Fruit fly (Drosophila melanogaster): ENCODE measurements around the gene dsh.
A peak's percentile ranks its signal among the peaks of the same experiment; 100 is the strongest.

The dsh gene

dm6 chrX:11372764-11373712 is 17.4 kb downstream of the dsh start (continued):
- TF ChIP-seq CG17802 (tag; optimal IDR thresholded peaks at IDR 0.05) = no peak
- no peak for TF ChIP-seq CG42726 (GFP tag; IDR thresholded peaks at IDR 0.05; ENCODE audit: partially characterized antibody)
- no peak for TF ChIP-seq run (tag; optimal IDR thresholded peaks at IDR 0.05)
- no peak for TF ChIP-seq CG9609 (GFP tag; optimal IDR thresholded peaks at IDR 0.05)
- no peak for TF ChIP-seq org-1 (GFP tag; optimal IDR thresholded peaks at IDR 0.05)
- no peak for TF ChIP-seq Hr39 (optimal IDR thresholded peaks at IDR 0.05)
- peak; percentile 30; the same call in 1 of the 2 replicates for TF ChIP-seq esg (GFP tag; conservative IDR thresholded peaks at IDR 0.05)
- TF ChIP-seq CG2678 (tag; optimal IDR thresholded peaks at IDR 0.05) = peak; percentile 3
- TF ChIP-seq CG1647 (GFP tag; optimal IDR thresholded peaks at IDR 0.05) = no peak
- TF ChIP-seq CG12942 (GFP tag; optimal IDR thresholded peaks at IDR 0.05) = no peak
- TF ChIP-seq oc (tag; optimal IDR thresholded peaks at IDR 0.05) = no peak
- TF ChIP-seq D (optimal IDR thresholded peaks at IDR 0.05) = no peak
- no peak for TF ChIP-seq D (GFP tag; optimal IDR thresholded peaks at IDR 0.05)
- TF ChIP-seq prd (optimal IDR thresholded peaks at IDR 0.05) = no peak
- TF ChIP-seq prd (GFP tag; IDR thresholded peaks at IDR 0.05) = no peak
- TF ChIP-seq chif (GFP tag; optimal IDR thresholded peaks at IDR 0.05) = no peak
- TF ChIP-seq CG8765 (GFP tag; IDR thresholded peaks at IDR 0.05) = no peak
- TF ChIP-seq E2f2 (GFP tag; IDR thresholded peaks at IDR 0.05) = no peak
- TF ChIP-seq Atf-2 (GFP tag; optimal IDR thresholded peaks at IDR 0.05) = no peak
- TF ChIP-seq CG9437 (GFP tag; optimal IDR thresholded peaks at IDR 0.05) = no peak
- no peak for TF ChIP-seq seq (GFP tag; IDR thresholded peaks at IDR 0.05)
- no peak for TF ChIP-seq CG17612 (GFP tag; IDR thresholded peaks at IDR 0.05)
- TF ChIP-seq CG9817 (tag; optimal IDR thresholded peaks at IDR 0.05) = no peak
- TF ChIP-seq ERR (GFP tag; optimal IDR thresholded peaks at IDR 0.05) = no peak
- TF ChIP-seq Atf6 (GFP tag; IDR thresholded peaks at IDR 0.05) = no peak
- no peak for TF ChIP-seq Ada2b (GFP tag; IDR thresholded peaks at IDR 0.05)
- TF ChIP-seq CG18764 (GFP tag; optimal IDR thresholded peaks at IDR 0.05) = no peak
- no peak for TF ChIP-seq CG8089 (GFP tag; optimal IDR thresholded peaks at IDR 0.05)
- TF ChIP-seq zfh2 (GFP tag; optimal IDR thresholded peaks at IDR 0.05) = no peak
- TF ChIP-seq Oaz (GFP tag; IDR thresholded peaks at IDR 0.05) = no peak
- TF ChIP-seq dan (GFP tag; IDR thresholded peaks at IDR 0.05) = no peak
- no peak for TF ChIP-seq jumu (GFP tag; optimal IDR thresholded peaks at IDR 0.05)
- no peak for TF ChIP-seq CG9727 (GFP tag; optimal IDR thresholded peaks at IDR 0.05)

- TF ChIP-seq CG11085 (GFP tag; IDR thresholded peaks at IDR 0.05) (no peak), vnd (GFP tag; IDR thresholded peaks at IDR 0.05; ENCODE audit: partially characterized antibody) (no peak), fd64A (GFP tag; optimal IDR thresholded peaks at IDR 0.05) (no peak), CG3163 (GFP tag; optimal IDR thresholded peaks at IDR 0.05) (no peak), CG17829 (tag; optimal IDR thresholded peaks at IDR 0.05) (no peak)
Measured at dm6 chrX:11374320-11374719, 18.6 kb downstream of the dsh start.

- TF ChIP-seq Med (GFP tag) = peak; percentile 7
- peak; percentile 23 for TF ChIP-seq CG2678 (tag; optimal IDR thresholded peaks at IDR 0.05)
- TF ChIP-seq nerfin-1 (tag; optimal IDR thresholded peaks at IDR 0.05) = no peak
- TF ChIP-seq CG18599 (GFP tag; optimal IDR thresholded peaks at IDR 0.05) = peak; percentile 55
- TF ChIP-seq CG2120 (GFP tag; optimal IDR thresholded peaks at IDR 0.05) = peak; percentile 22
- no peak for TF ChIP-seq CG8290 (GFP tag; optimal IDR thresholded peaks at IDR 0.05)
- no peak for TF ChIP-seq CG8290 (tag; optimal IDR thresholded peaks at IDR 0.05)
- TF ChIP-seq Fer1 (GFP tag; optimal IDR thresholded peaks at IDR 0.05) = peak; percentile 27
- peak; percentile 12 for TF ChIP-seq cwo (GFP tag; optimal IDR thresholded peaks at IDR 0.05)
- TF ChIP-seq PHDP (tag; optimal IDR thresholded peaks at IDR 0.05) = peak; percentile 13
- peak; percentile 17 for TF ChIP-seq lab (GFP tag; optimal IDR thresholded peaks at IDR 0.05)
- peak; percentile 1 for TF ChIP-seq sens (GFP tag)
Measured at dm6 chrX:11378388-11378787, 22.7 kb downstream of the dsh start.

Data from whole organism, embryonic.